Fruit fly (Drosophila melanogaster) whole organism, embryonic: Measurements from ENCODE around the gene wrm2.

Experiments used
- Antp ChIP-seq: fragments of 200-800 bp; sonication (Bioruptor generic); optimal IDR thresholded peaks from 3 replicates; lab custom pipeline; 2016; ENCODE audit warnings: missing biosample characterization, missing genetic modification characterization
- CG10431 ChIP-seq: fragments of 200-800 bp; sonication (Bioruptor generic); optimal IDR thresholded peaks from 3 replicates; lab custom pipeline; 2018; ENCODE audit warnings: missing biosample characterization, mild to moderate bottlenecking, missing genetic modification characterization
- CG10654 ChIP-seq: fragments of 200-800 bp; sonication (Bioruptor generic); optimal IDR thresholded peaks from 2 replicates; lab custom pipeline; 2016; ENCODE audit warnings: missing biosample characterization, missing genetic modification characterization
- CG12299 ChIP-seq: fragments of 200-800 bp; sonication (Bioruptor generic); optimal IDR thresholded peaks from 2 replicates; lab custom pipeline; 2018; ENCODE audit warnings: missing biosample characterization, mild to moderate bottlenecking, missing genetic modification characterization
- CG1647 ChIP-seq: fragments of 200-800 bp; sonication (Bioruptor generic); optimal IDR thresholded peaks from 3 replicates; lab custom pipeline; 2016; ENCODE audit warnings: missing biosample characterization, missing genetic modification characterization
- CG17912 ChIP-seq: fragments of 200-800 bp; sonication (Bioruptor generic); optimal IDR thresholded peaks from 2 replicates; lab custom pipeline; 2018; ENCODE audit warnings: missing biosample characterization, mild to moderate bottlenecking, missing genetic modification characterization
- CG18262 ChIP-seq: fragments of 200-800 bp; optimal IDR thresholded peaks from 3 replicates; lab custom pipeline; 2019; ENCODE audit warnings: missing biosample characterization, mild to moderate bottlenecking, missing genetic modification characterization, moderate library complexity
- CG1832 ChIP-seq: fragments of 200-800 bp; sonication (Bioruptor generic); optimal IDR thresholded peaks from 2 replicates; lab custom pipeline; 2017; ENCODE audit warnings: missing biosample characterization, mild to moderate bottlenecking, missing genetic modification characterization, inconsistent platforms
- CG18599 ChIP-seq: fragments of 200-800 bp; sonication (Bioruptor generic); optimal IDR thresholded peaks from 3 replicates; lab custom pipeline; 2017; ENCODE audit warnings: missing biosample characterization, missing genetic modification characterization, mild to moderate bottlenecking, moderate library complexity, missing genetic modification reagents
- CG2129 ChIP-seq: fragments of 200-800 bp; sonication (Bioruptor generic); IDR thresholded peaks from 2 replicates; pipeline ENCODE4 v1.3.6; 2022; ENCODE audit warnings: missing biosample characterization, missing genetic modification characterization; ENCODE audit not compliant: partially characterized antibody
- CG30020 ChIP-seq: fragments of 200-800 bp; optimal IDR thresholded peaks from 2 replicates; lab custom pipeline; 2019; ENCODE audit warnings: missing biosample characterization, mild to moderate bottlenecking, missing genetic modification characterization, moderate library complexity
- CG30431 ChIP-seq: fragments of 200-800 bp; sonication (Bioruptor generic); optimal IDR thresholded peaks from 2 replicates; lab custom pipeline; 2017; ENCODE audit warnings: missing biosample characterization, missing genetic modification characterization
- CG31224 ChIP-seq: fragments of 200-800 bp; sonication (Bioruptor generic); IDR thresholded peaks from 2 replicates; pipeline ENCODE4 v1.3.6; 2022; ENCODE audit warnings: missing biosample characterization, missing genetic modification characterization
- CG31365 ChIP-seq: fragments of 200-800 bp; sonication (Bioruptor generic); optimal IDR thresholded peaks from 2 replicates; lab custom pipeline; 2018; ENCODE audit warnings: missing biosample characterization, mild to moderate bottlenecking, missing genetic modification characterization
- CG3163 ChIP-seq: fragments of 200-800 bp; sonication (Bioruptor generic); optimal IDR thresholded peaks from 3 replicates; lab custom pipeline; 2016; ENCODE audit warnings: missing biosample characterization, missing genetic modification characterization
- CG3726 ChIP-seq: fragments of 200-800 bp; sonication (Bioruptor generic); IDR thresholded peaks from 3 replicates; pipeline ENCODE4, ENCODE4 v1.3.6; 2022; ENCODE audit warnings: missing biosample characterization, missing genetic modification characterization
- CG3995 ChIP-seq: fragments of 200-800 bp; sonication (Bioruptor generic); optimal IDR thresholded peaks from 3 replicates; lab custom pipeline; 2016; ENCODE audit warnings: missing biosample characterization, missing genetic modification characterization
- CG4360 ChIP-seq: fragments of 200-800 bp; sonication (Bioruptor generic); IDR thresholded peaks from 2 replicates; pipeline ENCODE4 v1.3.6; 2022; ENCODE audit warnings: missing biosample characterization, missing genetic modification characterization
- CG4730 ChIP-seq: fragments of 200-800 bp; sonication (Bioruptor generic); IDR thresholded peaks from 2 replicates; pipeline ENCODE4 v1.3.6; 2022; ENCODE audit warnings: missing biosample characterization, missing genetic modification characterization
- CG6765 ChIP-seq: fragments of 200-800 bp; sonication (Bioruptor generic); optimal IDR thresholded peaks from 3 replicates; lab custom pipeline; 2017; ENCODE audit warnings: missing biosample characterization, mild to moderate bottlenecking, missing genetic modification characterization
- CG9609 ChIP-seq: fragments of 200-800 bp; sonication (Bioruptor generic); optimal IDR thresholded peaks from 3 replicates; lab custom pipeline; 2016; ENCODE audit warnings: missing biosample characterization, missing genetic modification characterization
- CG9797 ChIP-seq: fragments of 200-800 bp; sonication (Bioruptor generic); optimal IDR thresholded peaks from 3 replicates; lab custom pipeline; 2018; ENCODE audit warnings: missing biosample characterization, mild to moderate bottlenecking, missing genetic modification characterization
- CkIIα-i1 ChIP-seq: fragments of 200-800 bp; sonication (Bioruptor generic); IDR thresholded peaks from 2 replicates; pipeline ENCODE4 v1.3.6; 2022; ENCODE audit warnings: missing biosample characterization, missing genetic modification characterization
- D19B ChIP-seq: fragments of 200-800 bp; sonication (Bioruptor generic); optimal IDR thresholded peaks from 2 replicates; lab custom pipeline; 2017; ENCODE audit warnings: missing biosample characterization, mild to moderate bottlenecking, missing genetic modification characterization
- Hmr ChIP-seq: fragments of 200-800 bp; sonication (Bioruptor generic); optimal IDR thresholded peaks from 3 replicates; lab custom pipeline; 2017; ENCODE audit warnings: mild to moderate bottlenecking, missing biosample characterization, missing genetic modification reagents, missing genetic modification characterization
- Pdp1 ChIP-seq, 2 experiments: fragments of 200-800 bp; sonication (Bioruptor generic); optimal IDR thresholded peaks; 3 replicates each; lab custom pipeline; 2016; ENCODE audit warnings: missing biosample characterization in 2 of 2, missing genetic modification characterization in 2 of 2, mild to moderate bottlenecking in 1 of 2, moderate library complexity in 1 of 2
- Usf ChIP-seq: fragments of 200-800 bp; sonication (Bioruptor generic); optimal IDR thresholded peaks from 2 replicates; lab custom pipeline; 2017; ENCODE audit warnings: missing genotype, missing biosample characterization, missing genetic modification characterization
- bab2 ChIP-seq: fragments of 200-800 bp; sonication (Bioruptor generic); optimal IDR thresholded peaks from 2 replicates; lab custom pipeline; 2016; ENCODE audit warnings: missing biosample characterization, missing genetic modification characterization
- bigmax ChIP-seq: fragments of 200-800 bp; sonication (Bioruptor generic); optimal IDR thresholded peaks from 2 replicates; lab custom pipeline; 2018; ENCODE audit warnings: missing biosample characterization, mild to moderate bottlenecking, missing genetic modification characterization
- cas ChIP-seq: fragments of 200-800 bp; sonication (Bioruptor generic); IDR thresholded peaks from 2 replicates; pipeline ENCODE4 v1.3.6; 2022; ENCODE audit warnings: missing biosample characterization, missing genetic modification characterization
- dimm ChIP-seq: fragments of 200-800 bp; sonication (Bioruptor generic); IDR thresholded peaks from 2 replicates; pipeline ENCODE4 v1.3.6; 2022; ENCODE audit warnings: missing biosample characterization, missing genetic modification characterization
- disco-r ChIP-seq: fragments of 200-800 bp; sonication (Bioruptor generic); optimal IDR thresholded peaks from 2 replicates; lab custom pipeline; 2016; ENCODE audit warnings: missing biosample characterization, missing genetic modification characterization
- eyg ChIP-seq: fragments of 200-800 bp; sonication (Bioruptor generic); optimal IDR thresholded peaks from 3 replicates; lab custom pipeline; 2016; ENCODE audit warnings: missing biosample characterization, missing genetic modification characterization
- fd3F ChIP-seq: fragments of 200-800 bp; sonication (Bioruptor generic); optimal IDR thresholded peaks from 2 replicates; lab custom pipeline; 2018; ENCODE audit warnings: missing biosample characterization, mild to moderate bottlenecking, missing genetic modification characterization, moderate library complexity
- gcm ChIP-seq: fragments of 200-800 bp; sonication (Bioruptor generic); optimal IDR thresholded peaks from 2 replicates; lab custom pipeline; 2019; ENCODE audit warnings: missing biosample characterization, mild to moderate bottlenecking, missing genetic modification characterization, moderate library complexity
- grn ChIP-seq: fragments of 200-800 bp; sonication (Bioruptor generic); optimal IDR thresholded peaks from 3 replicates; lab custom pipeline; 2017; ENCODE audit warnings: missing biosample characterization, missing genetic modification characterization
- hth ChIP-seq: fragments of >200 bp; optimal IDR thresholded peaks from 2 replicates; lab custom pipeline; 2017; ENCODE audit warnings: inconsistent platforms
- insv ChIP-seq, 2 experiments: fragments of 200-800 bp; sonication (Bioruptor generic); optimal IDR thresholded peaks; 3 replicates each; lab custom pipeline; 2016 to 2018; ENCODE audit warnings: missing biosample characterization in 2 of 2, missing genetic modification characterization in 2 of 2
- jing ChIP-seq: fragments of 200-800 bp; sonication (Bioruptor generic); optimal IDR thresholded peaks from 2 replicates; lab custom pipeline; 2018; ENCODE audit warnings: missing biosample characterization, mild to moderate bottlenecking, missing genetic modification characterization
- lmd ChIP-seq: fragments of 200-800 bp; sonication (Bioruptor generic); IDR thresholded peaks from 2 replicates; pipeline ENCODE4 v1.3.6; 2022; ENCODE audit warnings: missing biosample characterization, missing genetic modification characterization
- mld ChIP-seq: fragments of 200-800 bp; sonication (Bioruptor generic); IDR thresholded peaks from 3 replicates; pipeline ENCODE4 v1.3.6; 2022; ENCODE audit warnings: missing biosample characterization, missing genetic modification characterization; ENCODE audit not compliant: partially characterized antibody
- nerfin-2 ChIP-seq: fragments of 200-800 bp; sonication (Bioruptor generic); IDR thresholded peaks from 2 replicates; pipeline ENCODE4 v1.3.6; 2022; ENCODE audit warnings: missing biosample characterization, missing genetic modification characterization; ENCODE audit not compliant: partially characterized antibody
- p53 ChIP-seq: fragments of 200-800 bp; sonication (Bioruptor generic); optimal IDR thresholded peaks from 2 replicates; lab custom pipeline; 2016; ENCODE audit warnings: missing biosample characterization, missing genetic modification characterization
- pum ChIP-seq: fragments of 200-800 bp; sonication (Bioruptor generic); optimal IDR thresholded peaks from 2 replicates; lab custom pipeline; 2016; ENCODE audit warnings: missing biosample characterization, missing genetic modification characterization
- sens ChIP-seq: fragments of 200-800 bp; sonication (Bioruptor generic); peaks from one replicate; lab custom pipeline; 2016; ENCODE audit warnings: missing biosample characterization, missing genetic modification characterization
- sisA ChIP-seq: fragments of 200-800 bp; sonication (Bioruptor generic); IDR thresholded peaks from 2 replicates; pipeline ENCODE4 v1.3.6; 2022; ENCODE audit warnings: missing biosample characterization, missing genetic modification characterization
- so ChIP-seq: fragments of 200-800 bp; sonication (Bioruptor generic); IDR thresholded peaks from 3 replicates; pipeline ENCODE4 v1.3.6; 2022; ENCODE audit warnings: missing biosample characterization, missing genetic modification characterization
- sqz ChIP-seq: fragments of 200-800 bp; sonication (Bioruptor generic); optimal IDR thresholded peaks from 3 replicates; lab custom pipeline; 2018; ENCODE audit warnings: missing biosample characterization, mild to moderate bottlenecking, missing genetic modification characterization
- unpg ChIP-seq: fragments of 200-800 bp; sonication (Bioruptor generic); optimal IDR thresholded peaks from 3 replicates; lab custom pipeline; 2018; ENCODE audit warnings: missing biosample characterization, mild to moderate bottlenecking, missing genetic modification characterization, moderate library complexity
- vfl ChIP-seq: fragments of 200-800 bp; sonication (Bioruptor generic); optimal IDR thresholded peaks from 2 replicates; lab custom pipeline; 2016; ENCODE audit warnings: missing biosample characterization, missing genetic modification characterization
- z ChIP-seq: fragments of 200-800 bp; sonication (Bioruptor generic); IDR thresholded peaks from 3 replicates; pipeline ENCODE4 v1.3.6; 2022; ENCODE audit warnings: missing biosample characterization, missing genetic modification characterization

The wrm2 gene

dm6 chr3L:7381359-7381976 is 46.4 kb upstream of the wrm2 start, which contains the start of the genes SMSr and smid (continued):
- TF ChIP-seq CG30431 (GFP tag; lab: Kevin White, UChicago) = no peak
- no peak for TF ChIP-seq dimm (GFP tag; lab: Robert Waterston, UW)
- no peak for TF ChIP-seq jing
- no peak for TF ChIP-seq p53 (GFP tag; lab: Kevin White, UChicago)
- no peak for TF ChIP-seq CG6765 (GFP tag; lab: Kevin White, UChicago)
- no peak for TF ChIP-seq CG4730 (GFP tag; lab: Robert Waterston, UW)
- no peak for TF ChIP-seq CG17912 (GFP tag; lab: Kevin White, UChicago)
- TF ChIP-seq sens = peak; percentile 95
- TF ChIP-seq bab2 (GFP tag; lab: Kevin White, UChicago) = peak; percentile 42
- TF ChIP-seq CG10654 = peak; percentile 38
- no peak for TF ChIP-seq cas (GFP tag; lab: Robert Waterston, UW)
- no peak for TF ChIP-seq CG10431
- no peak for TF ChIP-seq so
- TF ChIP-seq grn (GFP tag; lab: Kevin White, UChicago) = peak; percentile 49
- TF ChIP-seq hth (lab: Kevin White, UChicago) = no peak
- peak; percentile 24 for TF ChIP-seq CG3163 (GFP tag; lab: Kevin White, UChicago)
- TF ChIP-seq Hmr (GFP tag; lab: Kevin White, UChicago) = peak; percentile 75
- TF ChIP-seq CG9797 (GFP tag; lab: Kevin White, UChicago) = peak; percentile 42
- TF ChIP-seq CG30020 (tag; lab: Kevin White, UChicago) = peak; percentile 91
- no peak for TF ChIP-seq CG31224 (GFP tag; lab: Robert Waterston, UW)
- peak; percentile 25 for TF ChIP-seq sqz (GFP tag; lab: Kevin White, UChicago)
- no peak for TF ChIP-seq CG1647 (GFP tag; lab: Kevin White, UChicago)
- TF ChIP-seq vfl (GFP tag; lab: Kevin White, UChicago) = peak; percentile 42
- no peak for TF ChIP-seq eyg (GFP tag; lab: Kevin White, UChicago)
- peak; percentile 80 for TF ChIP-seq CG1832 (GFP tag; lab: Kevin White, UChicago)
- peak; percentile 3 for TF ChIP-seq fd3F (GFP tag; lab: Kevin White, UChicago)
- peak; percentile 51 for TF ChIP-seq nerfin-2
- peak; percentile 67 for TF ChIP-seq CG18262
- TF ChIP-seq CG18599 (GFP tag; lab: Kevin White, UChicago) = peak; percentile 67
- peak; percentile 51; the same call in 1 of the 2 replicates for TF ChIP-seq lmd (GFP tag; lab: Robert Waterston, UW)
- TF ChIP-seq unpg = no peak
- peak; percentile 39 for TF ChIP-seq Usf (GFP tag; lab: Kevin White, UChicago)
- no peak for TF ChIP-seq disco-r (GFP tag; lab: Kevin White, UChicago)
- peak; percentile 71; the same call in 1 of the 2 replicates for TF ChIP-seq CG2129 (GFP tag; lab: Robert Waterston, UW)
- no peak for TF ChIP-seq CG3726
- TF ChIP-seq pum = peak; percentile 30
- peak; percentile 54 for TF ChIP-seq gcm (GFP tag; lab: Kevin White, UChicago)
- TF ChIP-seq mld (GFP tag; lab: Robert Waterston, UW) = peak; percentile 80
- TF ChIP-seq CG3995 = peak; percentile 76
- TF ChIP-seq CG12299 (tag; lab: Kevin White, UChicago) = no peak
- TF ChIP-seq Antp = peak; percentile 52
- TF ChIP-seq z (GFP tag; lab: Robert Waterston, UW) = no peak
- no peak for TF ChIP-seq CG31365 (tag; lab: Kevin White, UChicago)
- TF ChIP-seq insv (GFP tag; optimal IDR thresholded peaks at IDR 0.05; lab: Kevin White, UChicago) = peak in 1 of 2 experiments; percentile 44
- peak; percentile 25 for TF ChIP-seq bigmax (GFP tag; lab: Kevin White, UChicago)
- TF ChIP-seq CkIIα-i1 = no peak
- TF ChIP-seq D19B (GFP tag; lab: Kevin White, UChicago) = peak; percentile 6
- TF ChIP-seq Pdp1 (GFP tag; optimal IDR thresholded peaks at IDR 0.05; lab: Kevin White, UChicago) = peak; percentile 29 to 46
- TF ChIP-seq sisA (GFP tag; lab: Robert Waterston, UW) = peak; percentile 48; the same call in 1 of the 2 replicates
- no peak for TF ChIP-seq CG4360 (GFP tag; lab: Robert Waterston, UW)
- peak; percentile 20 for TF ChIP-seq CG9609 (GFP tag; lab: Kevin White, UChicago)
